Fruit fly (Drosophila melanogaster): ENCODE data around the gene Nubp2.
"Not testable (repeated sequence)": the region's sequence is repeated elsewhere in the genome, so short reads cannot be mapped to it uniquely, and the experiment has no call there.

Nubp2 gene

dm6 chr3L:20494780-20495591 lies 31.4 kb upstream of the Nubp2 start, which contains the start of gene ZnT77C:
Gene ZnT77C (minus strand): TSS chr3L:20494921.
- TF ChIP-seq CG32121 (GFP tag; IDR thresholded peaks at IDR 0.05) (no peak), EcR (GFP tag; optimal IDR thresholded peaks at IDR 0.05) (no peak), CG9948 (tag; optimal IDR thresholded peaks at IDR 0.05) (no peak), CG17806 (tag; optimal IDR thresholded peaks at IDR 0.05) (no peak), rn (GFP tag; IDR thresholded peaks at IDR 0.05) (no peak), CG14655 (GFP tag; optimal IDR thresholded peaks at IDR 0.05) (no peak), D1 (tag; optimal IDR thresholded peaks at IDR 0.05) (no peak), CG10348 (GFP tag; IDR thresholded peaks at IDR 0.05) (no peak), Ets98B (GFP tag; IDR thresholded peaks at IDR 0.05) (no peak), CG8159 (tag; optimal IDR thresholded peaks at IDR 0.05) (no peak), CG4496 (GFP tag; IDR thresholded peaks at IDR 0.05) (no peak), CG8301 (tag; optimal IDR thresholded peaks at IDR 0.05) (no peak), gl (tag; optimal IDR thresholded peaks at IDR 0.05) (no peak), CG13204 (GFP tag; optimal IDR thresholded peaks at IDR 0.05) (no peak), Pif1B (GFP tag; optimal IDR thresholded peaks at IDR 0.05) (no peak)

DNA sequence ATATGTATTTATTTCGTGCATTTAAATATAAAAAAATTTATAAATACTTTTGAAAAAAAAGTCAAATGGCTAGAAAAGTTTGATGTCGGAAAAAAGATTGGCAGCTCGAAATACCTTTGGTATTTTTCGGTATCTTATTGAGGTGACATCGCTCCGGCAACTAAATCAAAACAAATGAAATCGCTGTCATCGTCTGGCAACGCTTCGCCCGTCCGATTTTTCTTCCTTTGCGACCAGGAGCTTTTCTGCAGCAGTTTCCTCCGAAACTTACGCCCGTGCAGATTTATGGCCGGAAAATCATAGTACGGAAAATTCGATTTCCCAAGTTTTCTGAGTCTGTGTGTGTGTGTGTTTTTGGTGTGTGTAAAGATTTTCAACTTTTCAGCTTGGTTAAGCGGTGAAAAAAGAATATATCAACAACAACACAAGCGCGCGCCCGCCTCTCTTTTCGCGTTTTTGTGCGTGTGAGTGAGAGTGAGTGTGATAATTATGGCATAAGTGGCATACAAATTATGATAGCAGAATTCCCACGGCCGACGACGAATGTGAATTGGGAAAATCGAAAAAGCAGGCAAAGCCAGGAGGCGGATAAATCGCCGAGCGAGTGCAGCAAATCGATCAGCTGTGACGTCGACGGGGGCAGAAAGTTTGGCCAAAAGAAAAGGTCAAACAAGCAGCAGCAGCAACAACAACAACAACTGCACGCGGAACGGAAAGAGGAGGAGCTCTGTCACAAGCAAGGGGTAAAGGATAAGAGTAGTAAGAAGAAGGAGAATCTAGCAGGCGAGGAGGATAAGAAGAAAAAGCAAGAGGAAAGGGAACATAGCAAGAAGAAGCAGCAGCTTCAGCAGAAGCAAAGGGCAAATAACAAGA lies 29.0 kb upstream of the Nubp2 start, which contains the start of gene CG32425:
Gene CG32425, plus strand, starts transcription at position 200 of the 873 bp plus-strand sequence.
- TF ChIP-seq Pif1A (GFP tag; optimal IDR thresholded peaks at IDR 0.05) (no peak), Snoo (tag; optimal IDR thresholded peaks at IDR 0.05) (no peak), rn (GFP tag; IDR thresholded peaks at IDR 0.05) (no peak), gl (tag; optimal IDR thresholded peaks at IDR 0.05) (peak; percentile 26), CG8159 (tag; optimal IDR thresholded peaks at IDR 0.05) (no peak), Ets98B (GFP tag; IDR thresholded peaks at IDR 0.05) (0 out of 2 replicates have a peak, but pooled peaks have one; percentile 19), Pif1B (GFP tag; optimal IDR thresholded peaks at IDR 0.05) (no peak), fd96Ca (GFP tag; IDR thresholded peaks at IDR 0.05) (no peak), CG4496 (GFP tag; IDR thresholded peaks at IDR 0.05) (peak; percentile 61; the same call in 1 of the 3 replicates), CG13204 (GFP tag; optimal IDR thresholded peaks at IDR 0.05) (no peak), CG34367 (tag; optimal IDR thresholded peaks at IDR 0.05) (no peak), CG17806 (tag; optimal IDR thresholded peaks at IDR 0.05) (peak; percentile 1), CG8301 (tag; optimal IDR thresholded peaks at IDR 0.05) (no peak), CG9948 (tag; optimal IDR thresholded peaks at IDR 0.05) (no peak), D1 (tag; optimal IDR thresholded peaks at IDR 0.05) (no peak), CG12605 (GFP tag; IDR thresholded peaks at IDR 0.05) (no peak), CG15710 (tag; optimal IDR thresholded peaks at IDR 0.05) (no peak), CG32121 (GFP tag; IDR thresholded peaks at IDR 0.05) (no peak), CG14655 (GFP tag; optimal IDR thresholded peaks at IDR 0.05) (no peak), CG10348 (GFP tag; IDR thresholded peaks at IDR 0.05) (no peak), EcR (GFP tag; optimal IDR thresholded peaks at IDR 0.05) (peak; percentile 32)

DNA sequence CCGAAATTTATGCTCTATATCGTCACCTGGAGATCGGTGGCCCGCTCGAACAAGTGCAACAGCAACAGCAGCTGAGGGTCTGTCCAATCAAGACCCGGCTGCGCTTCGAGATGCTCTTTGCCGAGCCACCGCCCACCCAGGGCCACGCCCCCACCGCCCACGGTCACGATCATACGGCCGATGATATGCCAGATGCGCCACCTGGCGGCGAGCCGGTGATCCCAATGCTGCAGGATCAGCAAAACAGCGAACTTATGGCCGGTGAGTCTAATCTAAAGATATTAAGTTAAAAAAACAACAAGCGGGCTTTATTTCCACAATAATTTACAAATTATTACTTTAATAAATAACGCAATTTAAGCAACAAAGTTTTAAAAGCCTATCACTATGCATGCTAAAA lies 28.2 kb upstream of the Nubp2 start:
- no peak for TF ChIP-seq Ets98B (GFP tag; IDR thresholded peaks at IDR 0.05)
- no peak for TF ChIP-seq rn (GFP tag; IDR thresholded peaks at IDR 0.05)
- TF ChIP-seq CG32121 (GFP tag; IDR thresholded peaks at IDR 0.05): 0 out of 2 replicates have a peak, but pooled peaks have one; percentile 18
- TF ChIP-seq CG12605 (GFP tag; IDR thresholded peaks at IDR 0.05): no peak
- no peak for TF ChIP-seq CG8301 (tag; optimal IDR thresholded peaks at IDR 0.05)
- peak; percentile 29 for TF ChIP-seq D1 (tag; optimal IDR thresholded peaks at IDR 0.05)

DNA sequence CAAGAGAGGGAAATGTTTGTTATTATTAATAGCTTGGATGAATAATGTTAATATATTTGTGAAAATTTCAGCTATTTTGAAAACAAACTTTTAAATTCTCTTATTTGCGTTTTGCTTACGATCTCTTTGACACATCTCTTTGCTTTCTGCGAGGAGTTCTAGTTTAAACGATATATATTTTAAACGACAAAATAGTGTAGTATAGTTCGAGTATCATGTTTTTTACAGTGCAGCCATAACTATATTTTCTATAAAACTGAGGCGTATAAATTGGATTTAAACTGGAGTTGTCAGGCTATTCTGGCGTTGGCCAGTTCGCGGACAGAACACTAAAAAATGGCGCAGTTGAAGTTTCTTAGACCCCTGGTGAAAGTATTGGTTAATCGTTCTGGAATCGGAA lies 26.8 kb upstream of the Nubp2 start, which contains the start of gene CG18281:
Gene CG18281, plus strand, starts transcription at position 301 of the 400 bp plus-strand sequence.
- not testable (repeated sequence) for TF ChIP-seq D1 (tag; optimal IDR thresholded peaks at IDR 0.05); CG12605 (GFP tag; IDR thresholded peaks at IDR 0.05); fd96Ca (GFP tag; IDR thresholded peaks at IDR 0.05)

dm6 chr3L:20503256-20503655 lies 23.1 kb upstream of the Nubp2 start:
- no peak for TF ChIP-seq rn (GFP tag; IDR thresholded peaks at IDR 0.05)
- TF ChIP-seq Pif1B (GFP tag; optimal IDR thresholded peaks at IDR 0.05): no peak
- TF ChIP-seq CG4496 (GFP tag; IDR thresholded peaks at IDR 0.05): no peak
- TF ChIP-seq CG8301 (tag; optimal IDR thresholded peaks at IDR 0.05): no peak
- TF ChIP-seq Snoo (tag; optimal IDR thresholded peaks at IDR 0.05): no peak
- TF ChIP-seq CG12605 (GFP tag; IDR thresholded peaks at IDR 0.05): no peak
- TF ChIP-seq gl (tag; optimal IDR thresholded peaks at IDR 0.05): no peak
- no peak for TF ChIP-seq fd96Ca (GFP tag; IDR thresholded peaks at IDR 0.05)
- TF ChIP-seq CG17806 (tag; optimal IDR thresholded peaks at IDR 0.05): no peak
- no peak for TF ChIP-seq D1 (tag; optimal IDR thresholded peaks at IDR 0.05)
- no peak for TF ChIP-seq Ets98B (GFP tag; IDR thresholded peaks at IDR 0.05)
- TF ChIP-seq CG13204 (GFP tag; optimal IDR thresholded peaks at IDR 0.05): no peak

- not testable (repeated sequence) for TF ChIP-seq Pif1B (GFP tag; optimal IDR thresholded peaks at IDR 0.05); CG32121 (GFP tag; IDR thresholded peaks at IDR 0.05); Ets98B (GFP tag; IDR thresholded peaks at IDR 0.05)
Measured at dm6 chr3L:20503886-20504285, 22.5 kb upstream of the Nubp2 start, which contains the start of gene CG17637. Gene CG17637 (plus strand): TSS chr3L:20504186.
